Worm (Caenorhabditis elegans) whole organism, L1 larva: ENCODE data around the gene K09H11.4.

Experiments used
- aly-2 ChIP-seq: fragments of 150-350 bp; optimal IDR thresholded peaks from 2 replicates; lab custom pipeline; 2014; ENCODE audit warnings: missing biosample characterization, missing genetic modification characterization
- dpl-1 ChIP-seq, 3 experiments: fragments of 150-350 bp in 2 of 3; sonication (generic microtip) in 1 of 3; optimal IDR thresholded peaks; 2 replicates each; lab custom pipeline; 2014 to 2017; ENCODE audit warnings: missing biosample characterization in 3 of 3, missing genetic modification characterization in 3 of 3, missing genetic modification reagents in 3 of 3
- efl-3 ChIP-seq: fragments of 200-800 bp; sonication (Bioruptor generic); optimal IDR thresholded peaks from 2 replicates; lab custom pipeline; 2018; ENCODE audit warnings: mild to moderate bottlenecking, missing genetic modification characterization, missing compliant biosample characterization
- lin-35 ChIP-seq, 2 experiments: fragments of 150-350 bp; optimal IDR thresholded peaks; 2 replicates each; lab custom pipeline; 2014; ENCODE audit warnings: missing biosample characterization in 2 of 2, missing genetic modification characterization in 2 of 2, missing genetic modification reagents in 2 of 2
- lsy-2 ChIP-seq, 2 experiments: fragments of 150-350 bp; optimal IDR thresholded peaks; 2 replicates each; lab custom pipeline; 2014; ENCODE audit warnings: missing biosample characterization in 2 of 2, missing genetic modification characterization in 2 of 2
- mdl-1 ChIP-seq, 2 experiments: fragments of 150-350 bp; optimal IDR thresholded peaks; 2 replicates each; lab custom pipeline; 2014 to 2017; ENCODE audit warnings: missing biosample characterization in 2 of 2, missing genetic modification characterization in 2 of 2, inconsistent platforms in 1 of 2
- nhr-28 ChIP-seq: fragments of 150-350 bp; optimal IDR thresholded peaks from 2 replicates; lab custom pipeline; 2014; ENCODE audit warnings: missing biosample characterization, missing genetic modification characterization
- nhr-77 ChIP-seq: fragments of 150-350 bp; optimal IDR thresholded peaks from 2 replicates; lab custom pipeline; 2014; ENCODE audit warnings: missing biosample characterization, missing genetic modification characterization
- nhr-84 ChIP-seq: sonication (generic microtip); optimal IDR thresholded peaks from 2 replicates; lab custom pipeline; 2017; ENCODE audit warnings: missing biosample characterization, missing genetic modification characterization
- pqm-1 ChIP-seq: sonication (generic microtip); optimal IDR thresholded peaks from 3 replicates; lab custom pipeline; 2017; ENCODE audit warnings: missing biosample characterization, missing genetic modification characterization
- snpc-4 ChIP-seq: fragments of 150-350 bp; optimal IDR thresholded peaks from 2 replicates; lab custom pipeline; 2014; ENCODE audit warnings: missing biosample characterization, missing genetic modification characterization
- tbx-2 ChIP-seq: sonication (generic microtip); optimal IDR thresholded peaks from 2 replicates; lab custom pipeline; 2016; ENCODE audit warnings: missing genetic modification characterization, missing compliant biosample characterization

DNA sequence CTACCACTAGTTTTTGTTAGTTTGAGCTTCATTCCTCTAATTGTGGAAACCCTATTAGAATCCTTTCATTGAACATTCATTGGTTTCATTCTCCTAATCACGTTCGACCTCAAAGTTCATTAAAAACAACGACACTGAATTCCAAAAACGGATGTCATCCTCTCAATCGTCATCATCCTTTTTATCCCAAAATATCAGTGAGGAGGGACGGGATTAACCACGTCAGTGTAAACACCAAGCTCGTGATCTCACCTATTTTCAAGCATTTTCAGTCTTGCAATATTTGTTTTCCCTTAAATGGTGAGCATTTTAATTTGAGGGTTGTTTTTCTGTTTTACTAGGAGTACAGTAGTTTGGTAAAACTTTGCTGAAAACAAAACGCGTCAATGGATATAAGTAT, 21.9 kb downstream of the K09H11.4 start:
- no peak for TF ChIP-seq nhr-77 (tag; lab: Kevin White, UChicago)
- no peak for TF ChIP-seq snpc-4 (tag; lab: Kevin White, UChicago)
- TF ChIP-seq tbx-2 = no peak
- TF ChIP-seq nhr-84 (tag; lab: Kevin White, UChicago) = no peak
- TF ChIP-seq efl-3 (GFP tag; lab: Kevin White, UChicago) = no peak
- no peak for TF ChIP-seq mdl-1 (tag; optimal IDR thresholded peaks at IDR 0.05; lab: Kevin White, UChicago)
- TF ChIP-seq lsy-2 (tag; optimal IDR thresholded peaks at IDR 0.05; lab: Kevin White, UChicago) = no peak
- TF ChIP-seq lin-35 (GFP tag; optimal IDR thresholded peaks at IDR 0.05; lab: Kevin White, UChicago) = no peak
- no peak for TF ChIP-seq nhr-28 (tag; lab: Kevin White, UChicago)
- no peak for TF ChIP-seq aly-2 (tag; lab: Kevin White, UChicago)
- no peak for TF ChIP-seq pqm-1 (tag; lab: Kevin White, UChicago)
- TF ChIP-seq dpl-1 (GFP tag; optimal IDR thresholded peaks at IDR 0.05; lab: Kevin White, UChicago) = no peak
